Fruit fly (Drosophila melanogaster) whole organism, adult: Measurements from ENCODE around the gene Paics.

ENCODE experiments used
- CG11617 ChIP-seq: fragments of 200-800 bp; sonication (Bioruptor generic); optimal IDR thresholded peaks from 2 replicates; lab custom pipeline; 2017; ENCODE audit warnings: mild to moderate bottlenecking, missing biosample characterization, missing genetic modification reagents, missing genetic modification characterization
- CG33017 ChIP-seq: fragments of 200-800 bp; sonication (Bioruptor generic); optimal IDR thresholded peaks from 2 replicates; lab custom pipeline; 2018; ENCODE audit warnings: missing biosample characterization, mild to moderate bottlenecking, missing genetic modification characterization, moderate library complexity
- Hr96 ChIP-seq: fragments of 200-800 bp; sonication (Bioruptor generic); optimal IDR thresholded peaks from 2 replicates; lab custom pipeline; 2016; ENCODE audit warnings: missing biosample characterization, missing genetic modification characterization
- Mnt ChIP-seq: fragments of 200-800 bp; sonication (Bioruptor generic); optimal IDR thresholded peaks from 2 replicates; lab custom pipeline; 2016; ENCODE audit warnings: missing biosample characterization, mild to moderate bottlenecking, missing genetic modification characterization
- bab1 ChIP-seq: fragments of 200-800 bp; sonication (Bioruptor generic); optimal IDR thresholded peaks from 3 replicates; lab custom pipeline; 2019; ENCODE audit warnings: missing biosample characterization, mild to moderate bottlenecking, missing genetic modification characterization, moderate library complexity
- kay ChIP-seq: fragments of 200-800 bp; sonication (Bioruptor generic); peaks from one replicate; lab custom pipeline; 2016; ENCODE audit warnings: missing biosample characterization, missing genetic modification characterization, borderline replicate concordance
- ovo ChIP-seq: fragments of 200-800 bp; sonication (Bioruptor generic); optimal IDR thresholded peaks from 2 replicates; lab custom pipeline; 2016; ENCODE audit warnings: missing biosample characterization, missing genetic modification characterization
- toe ChIP-seq: fragments of 200-800 bp; sonication (Bioruptor generic); optimal IDR thresholded peaks from 2 replicates; lab custom pipeline; 2016; ENCODE audit warnings: missing biosample characterization, missing genetic modification characterization

DNA sequence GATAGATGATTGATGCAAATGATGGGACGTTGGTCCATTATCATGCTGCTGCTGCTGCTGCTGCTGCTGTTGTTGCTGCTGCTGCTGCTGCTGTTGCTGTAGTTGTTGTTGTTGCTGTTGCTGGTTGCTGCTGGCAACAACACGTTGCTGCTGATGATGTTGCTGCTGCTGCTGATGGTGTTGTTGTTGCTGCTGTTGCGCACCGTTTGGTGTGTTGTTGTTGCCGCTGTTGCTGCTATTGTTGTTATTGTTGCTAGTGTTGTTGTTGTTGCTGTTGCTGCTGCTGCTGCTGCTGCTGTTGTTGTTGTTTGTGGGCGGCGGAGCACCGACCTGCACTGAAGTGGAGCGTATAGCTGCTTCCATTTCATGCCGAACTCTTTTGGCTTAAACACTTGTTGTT lies 29.3 kb downstream of the Paics start:
- TF ChIP-seq Hr96 (GFP tag; lab: Kevin White, UChicago) = no peak
- no peak for TF ChIP-seq CG33017 (tag; lab: Kevin White, UChicago)
- TF ChIP-seq Mnt (GFP tag; lab: Kevin White, UChicago) = no peak
- no peak for TF ChIP-seq kay (GFP tag; lab: Kevin White, UChicago)
- TF ChIP-seq CG11617 (GFP tag; lab: Kevin White, UChicago) = no peak
- no peak for TF ChIP-seq toe
- TF ChIP-seq ovo (GFP tag; lab: Kevin White, UChicago) = no peak
- TF ChIP-seq bab1 (GFP tag; lab: Kevin White, UChicago) = no peak
